Fruit fly (Drosophila melanogaster) whole organism, embryonic: Measurements from ENCODE around the gene RluA-1.

Experiments used
- Atf3 ChIP-seq: fragments of 200-800 bp; sonication (Bioruptor generic); optimal IDR thresholded peaks from 3 replicates; lab custom pipeline; 2016; ENCODE audit warnings: missing biosample characterization, missing genetic modification characterization
- B-H1 ChIP-seq: fragments of 200-800 bp; sonication (Bioruptor generic); IDR thresholded peaks from 3 replicates; pipeline ENCODE4 v1.3.6; 2022; ENCODE audit warnings: missing biosample characterization, missing genetic modification characterization
- BEAF-32 ChIP-seq: fragments of 200-800 bp; sonication (Bioruptor generic); optimal IDR thresholded peaks from 3 replicates; lab custom pipeline; 2017; ENCODE audit warnings: missing biosample characterization, missing genetic modification characterization, mild to moderate bottlenecking, moderate library complexity, missing genetic modification reagents
- CG10267 ChIP-seq: fragments of 200-800 bp; sonication (Bioruptor generic); optimal IDR thresholded peaks from 2 replicates; lab custom pipeline; 2018; ENCODE audit warnings: missing biosample characterization, mild to moderate bottlenecking, missing genetic modification characterization, moderate library complexity
- CG13287 ChIP-seq: fragments of 200-800 bp; sonication (Bioruptor generic); IDR thresholded peaks from 2 replicates; pipeline ENCODE4 v1.3.6; 2022; ENCODE audit warnings: missing biosample characterization, missing genetic modification characterization; ENCODE audit not compliant: partially characterized antibody
- CG15073 ChIP-seq: fragments of 200-800 bp; sonication (Bioruptor generic); optimal IDR thresholded peaks from 2 replicates; lab custom pipeline; 2016; ENCODE audit warnings: missing biosample characterization, missing genetic modification characterization
- CG16813 ChIP-seq: fragments of 200-800 bp; sonication (Bioruptor generic); IDR thresholded peaks from 3 replicates; pipeline ENCODE4 v1.3.6; 2022; ENCODE audit warnings: missing biosample characterization, missing genetic modification characterization; ENCODE audit not compliant: partially characterized antibody
- CG17802 ChIP-seq: fragments of 200-800 bp; sonication (Bioruptor generic); optimal IDR thresholded peaks from 2 replicates; lab custom pipeline; 2018; ENCODE audit warnings: missing biosample characterization, mild to moderate bottlenecking, missing genetic modification characterization, moderate library complexity
- CG1832 ChIP-seq: fragments of 200-800 bp; sonication (Bioruptor generic); optimal IDR thresholded peaks from 2 replicates; lab custom pipeline; 2017; ENCODE audit warnings: missing biosample characterization, mild to moderate bottlenecking, missing genetic modification characterization, inconsistent platforms
- CG30020 ChIP-seq: fragments of 200-800 bp; optimal IDR thresholded peaks from 2 replicates; lab custom pipeline; 2019; ENCODE audit warnings: missing biosample characterization, mild to moderate bottlenecking, missing genetic modification characterization, moderate library complexity
- CG34224 ChIP-seq: fragments of 200-800 bp; sonication (Bioruptor generic); IDR thresholded peaks from 3 replicates; pipeline ENCODE4 v1.3.6; 2022; ENCODE audit warnings: missing biosample characterization, missing genetic modification characterization; ENCODE audit not compliant: partially characterized antibody
- CG9797 ChIP-seq: fragments of 200-800 bp; sonication (Bioruptor generic); optimal IDR thresholded peaks from 3 replicates; lab custom pipeline; 2018; ENCODE audit warnings: missing biosample characterization, mild to moderate bottlenecking, missing genetic modification characterization
- Doc3 ChIP-seq: fragments of 200-800 bp; sonication (Bioruptor generic); IDR thresholded peaks from 3 replicates; pipeline ENCODE4 v1.3.6; 2022; ENCODE audit warnings: missing biosample characterization, missing genetic modification characterization; ENCODE audit not compliant: partially characterized antibody
- E2f2 ChIP-seq: fragments of 200-800 bp; sonication (Bioruptor generic); IDR thresholded peaks from 2 replicates; pipeline ENCODE4 v1.3.6; 2022; ENCODE audit warnings: missing biosample characterization, missing genetic modification characterization
- Ets65A ChIP-seq: fragments of 200-800 bp; sonication (Bioruptor generic); peaks from one replicate; lab custom pipeline; 2016; ENCODE audit warnings: missing biosample characterization, missing genetic modification characterization
- HLH4C ChIP-seq: fragments of 200-800 bp; sonication (Bioruptor generic); IDR thresholded peaks from 3 replicates; pipeline ENCODE4 v1.3.6; 2022; ENCODE audit warnings: missing biosample characterization, missing genetic modification characterization; ENCODE audit not compliant: partially characterized antibody
- HLHmδ ChIP-seq: fragments of 200-800 bp; sonication (Bioruptor generic); optimal IDR thresholded peaks from 2 replicates; lab custom pipeline; 2018; ENCODE audit warnings: missing biosample characterization, mild to moderate bottlenecking, missing genetic modification characterization, moderate library complexity
- Hr78 ChIP-seq, 2 experiments: fragments of 200-800 bp in 1 of 2; fragments of >200 bp in 1 of 2; sonication (Bioruptor generic) in 1 of 2; optimal IDR thresholded peaks; 2 replicates each; lab custom pipeline; 2017 to 2019; ENCODE audit warnings: missing biosample characterization in 2 of 2, missing genetic modification characterization in 2 of 2, mild to moderate bottlenecking in 1 of 2, moderate library complexity in 1 of 2
- MESR4 ChIP-seq: fragments of 200-800 bp; sonication (Bioruptor generic); optimal IDR thresholded peaks from 2 replicates; lab custom pipeline; 2018; ENCODE audit warnings: missing biosample characterization, mild to moderate bottlenecking, missing genetic modification characterization, moderate library complexity
- Max ChIP-seq: fragments of 200-800 bp; sonication (Bioruptor generic); optimal IDR thresholded peaks from 2 replicates; lab custom pipeline; 2016; ENCODE audit warnings: missing biosample characterization, mild to moderate bottlenecking, missing genetic modification characterization
- Med ChIP-seq: fragments of 200-800 bp; sonication (Bioruptor generic); peaks from one replicate; lab custom pipeline; 2016; ENCODE audit warnings: missing biosample characterization, missing genetic modification characterization, mild to moderate bottlenecking, inconsistent platforms, moderate library complexity
- Myb ChIP-seq: fragments of 200-800 bp; sonication (Bioruptor generic); optimal IDR thresholded peaks from 2 replicates; lab custom pipeline; 2016; ENCODE audit warnings: missing biosample characterization, missing genetic modification characterization
- Opbp ChIP-seq: fragments of 200-800 bp; sonication (Bioruptor generic); IDR thresholded peaks from 3 replicates; pipeline ENCODE4 v1.3.6; 2022; ENCODE audit warnings: missing biosample characterization, missing genetic modification characterization; ENCODE audit not compliant: partially characterized antibody
- Rfx ChIP-seq: fragments of 200-800 bp; sonication (Bioruptor generic); IDR thresholded peaks from 2 replicates; pipeline ENCODE4 v1.3.6; 2022; ENCODE audit warnings: missing biosample characterization, missing genetic modification characterization
- Spps ChIP-seq: fragments of 200-800 bp; sonication (Bioruptor generic); optimal IDR thresholded peaks from 2 replicates; lab custom pipeline; 2018; ENCODE audit warnings: missing biosample characterization, mild to moderate bottlenecking, missing genetic modification characterization
- ara ChIP-seq: fragments of 200-800 bp; sonication (Bioruptor generic); IDR thresholded peaks from 2 replicates; pipeline ENCODE4 v1.3.6; 2022; ENCODE audit warnings: missing biosample characterization, missing genetic modification characterization
- bbx ChIP-seq: fragments of 200-800 bp; sonication (Bioruptor generic); IDR thresholded peaks from 2 replicates; pipeline ENCODE4 v1.3.6; 2022; ENCODE audit warnings: missing biosample characterization, missing genetic modification characterization; ENCODE audit not compliant: partially characterized antibody
- croc ChIP-seq: fragments of 200-800 bp; sonication (Bioruptor generic); conservative IDR thresholded peaks from 3 replicates; pipeline ENCODE4 v1.3.6; 2022; ENCODE audit warnings: missing biosample characterization, missing genetic modification characterization
- ftz-f1 ChIP-seq: fragments of 200-800 bp; sonication (Bioruptor generic); optimal IDR thresholded peaks from 2 replicates; lab custom pipeline; 2016; ENCODE audit warnings: missing biosample characterization, missing genetic modification characterization
- gcm ChIP-seq: fragments of 200-800 bp; sonication (Bioruptor generic); optimal IDR thresholded peaks from 2 replicates; lab custom pipeline; 2019; ENCODE audit warnings: missing biosample characterization, mild to moderate bottlenecking, missing genetic modification characterization, moderate library complexity
- gt ChIP-seq: fragments of 200-800 bp; sonication (Bioruptor generic); IDR thresholded peaks from 2 replicates; pipeline ENCODE4 v1.3.6; 2022; ENCODE audit warnings: missing biosample characterization, missing genetic modification characterization
- hbn ChIP-seq: fragments of 200-800 bp; sonication (Bioruptor generic); IDR thresholded peaks from 2 replicates; pipeline ENCODE4 v1.3.6; 2022; ENCODE audit warnings: missing biosample characterization, missing genetic modification characterization; ENCODE audit not compliant: partially characterized antibody
- kah ChIP-seq: fragments of 200-800 bp; sonication (Bioruptor generic); optimal IDR thresholded peaks from 2 replicates; lab custom pipeline; 2018; ENCODE audit warnings: missing biosample characterization, mild to moderate bottlenecking, missing genetic modification characterization
- knrl ChIP-seq: fragments of 200-800 bp; sonication (Bioruptor generic); IDR thresholded peaks from 3 replicates; pipeline ENCODE4 v1.3.6; 2022; ENCODE audit warnings: missing biosample characterization, missing genetic modification characterization; ENCODE audit not compliant: partially characterized antibody
- lola ChIP-seq, 3 experiments: fragments of >200 bp in 2 of 3; fragments of 200-800 bp in 1 of 3; sonication (Bioruptor generic) in 1 of 3; optimal IDR thresholded peaks; 2 replicates each; lab custom pipeline; 2017 to 2019; ENCODE audit warnings: missing biosample characterization in 3 of 3, missing genetic modification characterization in 3 of 3, mild to moderate bottlenecking in 1 of 3, moderate library complexity in 1 of 3
- nau ChIP-seq: fragments of 200-800 bp; sonication (Bioruptor generic); optimal IDR thresholded peaks from 3 replicates; lab custom pipeline; 2017; ENCODE audit warnings: missing biosample characterization, mild to moderate bottlenecking, missing genetic modification characterization, missing genetic modification reagents
- nerfin-1 ChIP-seq: fragments of 200-800 bp; sonication (Bioruptor generic); optimal IDR thresholded peaks from 3 replicates; lab custom pipeline; 2019; ENCODE audit warnings: missing biosample characterization, mild to moderate bottlenecking, missing genetic modification characterization, moderate library complexity
- pfk ChIP-seq: fragments of 200-800 bp; sonication (Bioruptor generic); optimal IDR thresholded peaks from 2 replicates; lab custom pipeline; 2018; ENCODE audit warnings: missing biosample characterization, mild to moderate bottlenecking, missing genetic modification characterization, moderate library complexity
- pzg ChIP-seq: fragments of 200-800 bp; sonication (Bioruptor generic); optimal IDR thresholded peaks from 3 replicates; lab custom pipeline; 2018; ENCODE audit warnings: missing biosample characterization, mild to moderate bottlenecking, missing genetic modification characterization, moderate library complexity
- rib ChIP-seq: fragments of 200-800 bp; sonication (Bioruptor generic); IDR thresholded peaks from 2 replicates; pipeline ENCODE4 v1.3.6; 2022; ENCODE audit warnings: missing biosample characterization, missing genetic modification characterization
- sisA ChIP-seq: fragments of 200-800 bp; sonication (Bioruptor generic); IDR thresholded peaks from 2 replicates; pipeline ENCODE4 v1.3.6; 2022; ENCODE audit warnings: missing biosample characterization, missing genetic modification characterization
- sob ChIP-seq: fragments of 200-800 bp; sonication (Bioruptor generic); IDR thresholded peaks from 2 replicates; pipeline ENCODE4 v1.3.6; 2022; ENCODE audit warnings: missing biosample characterization, missing genetic modification characterization
- tna ChIP-seq: fragments of 200-800 bp; sonication (Bioruptor generic); IDR thresholded peaks from 2 replicates; pipeline ENCODE4 v1.3.6; 2022; ENCODE audit warnings: missing biosample characterization, missing genetic modification characterization; ENCODE audit not compliant: partially characterized antibody
- trh ChIP-seq: fragments of 200-800 bp; sonication (Bioruptor generic); optimal IDR thresholded peaks from 2 replicates; lab custom pipeline; 2016; ENCODE audit warnings: missing biosample characterization, missing genetic modification characterization
- zen2 ChIP-seq: fragments of 200-800 bp; sonication (Bioruptor generic); IDR thresholded peaks from 3 replicates; pipeline ENCODE4 v1.3.6; 2022; ENCODE audit warnings: missing biosample characterization, missing genetic modification characterization; ENCODE audit not compliant: partially characterized antibody

Gene RluA-1

DNA sequence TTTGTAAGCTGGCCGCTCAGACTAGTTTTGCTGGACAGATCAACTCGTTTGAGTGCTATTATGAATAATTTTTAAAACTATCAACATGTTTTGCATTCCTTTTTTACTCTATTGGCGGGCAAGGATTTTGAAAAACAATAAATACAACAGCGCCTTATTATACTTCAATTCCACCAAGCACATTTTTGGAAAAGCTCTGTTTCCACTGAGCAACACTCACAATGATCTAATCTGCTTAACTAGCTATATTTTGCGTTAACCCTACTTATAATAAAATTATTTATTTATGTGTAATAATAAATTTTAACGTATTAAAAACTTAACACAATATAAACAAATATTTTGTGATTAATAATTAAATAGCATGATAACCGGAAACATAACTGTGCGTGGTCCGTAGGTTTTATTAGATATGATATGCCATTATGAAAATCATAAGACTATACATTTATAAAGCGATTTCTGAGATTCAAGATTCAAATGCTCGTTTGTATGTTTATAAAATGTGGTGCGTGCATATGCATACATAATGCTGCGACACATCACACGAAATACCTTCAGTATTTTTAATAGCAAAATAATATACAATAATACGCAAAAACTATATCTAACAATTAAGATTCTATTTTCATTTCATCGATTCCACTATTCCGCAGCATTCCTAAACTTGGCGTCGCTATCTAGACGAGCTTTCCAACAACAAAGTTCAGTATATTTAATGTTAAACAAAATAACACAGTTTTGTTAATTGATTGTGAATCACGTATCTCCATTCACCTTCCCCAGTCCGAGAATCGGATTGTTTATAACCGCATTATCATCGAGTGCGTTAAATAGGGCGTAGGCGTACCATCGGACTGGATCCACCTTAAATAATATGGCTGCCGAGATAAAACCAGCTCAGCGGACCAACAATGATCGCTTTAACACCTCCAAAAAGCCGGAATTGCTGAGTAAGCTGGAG lies 51.2 kb downstream of the RluA-1 start, which contains the start of the genes pie and Wdfy2 (continued):
- TF ChIP-seq MESR4 (GFP tag; lab: Kevin White, UChicago) (peak; percentile 67), B-H1 (no peak), croc (GFP tag; lab: Robert Waterston, UW) (no peak), Ets65A (no peak), CG17802 (peak; percentile 92), HLHmδ (no peak), lola (GFP tag; optimal IDR thresholded peaks at IDR 0.05; lab: Kevin White, UChicago) (peak in 2 of 3 experiments; percentile 14 to 94), nerfin-1 (tag; lab: Kevin White, UChicago) (peak; percentile 2), Rfx (GFP tag; lab: Robert Waterston, UW) (0 out of 2 replicates have a peak, but pooled peaks have one; percentile 13), sisA (GFP tag; lab: Robert Waterston, UW) (no peak; the same call in 1 of the 2 replicates), Spps (no peak), nau (no peak), ara (no peak), CG9797 (GFP tag; lab: Kevin White, UChicago) (no peak), HLH4C (GFP tag; lab: Robert Waterston, UW) (no peak), gcm (GFP tag; lab: Kevin White, UChicago) (no peak)
- TF ChIP-seq, all 482 proteins: peak for 46

DNA sequence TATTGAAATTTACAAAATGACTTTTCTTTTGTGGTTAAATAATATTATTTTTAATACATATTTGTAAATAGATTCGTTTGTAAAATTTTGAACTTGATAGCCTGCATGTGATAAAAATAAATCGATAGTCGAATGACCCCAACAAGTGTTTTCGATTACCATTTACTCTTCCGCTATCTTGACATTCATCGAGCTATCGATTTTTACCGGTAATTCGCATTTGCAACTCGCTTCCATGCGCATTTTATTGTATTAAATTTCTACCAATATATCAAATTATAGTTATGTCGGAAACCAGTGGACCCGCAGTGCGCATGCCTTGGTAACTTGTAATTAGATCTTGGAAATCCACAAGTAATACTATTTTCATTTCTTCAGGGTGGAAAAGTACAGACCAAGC lies 55.2 kb downstream of the RluA-1 start, which contains the start of gene RfC3:
RfC3 (plus strand) TSS at position 210 of the 400 bp plus-strand sequence.
- TF ChIP-seq Myb (GFP tag; lab: Kevin White, UChicago) (peak; percentile 85), HLH4C (GFP tag; lab: Robert Waterston, UW) (peak; percentile 98), CG15073 (GFP tag; lab: Kevin White, UChicago) (no peak), tna (GFP tag; lab: Robert Waterston, UW) (peak; percentile 97), gt (GFP tag; lab: Robert Waterston, UW) (no peak), Atf3 (GFP tag; lab: Kevin White, UChicago) (no peak), CG16813 (GFP tag; lab: Robert Waterston, UW) (peak; percentile 72; the same call in 2 of the 3 replicates), CG34224 (GFP tag; lab: Robert Waterston, UW) (peak; percentile 98), CG30020 (peak; percentile 92), hbn (GFP tag; lab: Robert Waterston, UW) (peak; percentile 79), Doc3 (GFP tag; lab: Robert Waterston, UW) (peak; percentile 75), Med (GFP tag; lab: Kevin White, UChicago) (peak; percentile 54), rib (GFP tag; lab: Robert Waterston, UW) (0 out of 2 replicates have a peak, but pooled peaks have one; percentile 11), zen2 (GFP tag; lab: Robert Waterston, UW) (peak; percentile 96), E2f2 (GFP tag; lab: Robert Waterston, UW) (peak; percentile 90), sob (GFP tag; lab: Robert Waterston, UW) (no peak), CG10267 (tag; lab: Kevin White, UChicago) (peak; percentile 21), kah (GFP tag; lab: Kevin White, UChicago) (peak; percentile 62), BEAF-32 (GFP tag; lab: Kevin White, UChicago) (peak; percentile 61), Max (GFP tag; lab: Kevin White, UChicago) (peak; percentile 28), Opbp (GFP tag; lab: Robert Waterston, UW) (peak; percentile 73; the same call in 2 of the 3 replicates), ftz-f1 (GFP tag; lab: Kevin White, UChicago) (no peak), pfk (GFP tag; lab: Kevin White, UChicago) (peak; percentile 48), CG1832 (no peak), pzg (GFP tag; lab: Kevin White, UChicago) (peak; percentile 64), bbx (GFP tag; lab: Robert Waterston, UW) (peak; percentile 95), CG13287 (GFP tag; lab: Robert Waterston, UW) (peak; percentile 92), trh (GFP tag; lab: Kevin White, UChicago) (no peak), Hr78 (GFP tag; optimal IDR thresholded peaks at IDR 0.05; lab: Kevin White, UChicago) (peak in 1 of 2 experiments; percentile 93), knrl (GFP tag; lab: Robert Waterston, UW) (peak; percentile 59; the same call in 2 of the 3 replicates)
